Fruit fly (Drosophila melanogaster) whole organism, larva: ENCODE data around the gene CG6569.

ENCODE experiments used
- noc ChIP-seq: fragments of 200-800 bp; sonication (Bioruptor generic); optimal IDR thresholded peaks from 3 replicates; lab custom pipeline; 2019; ENCODE audit warnings: missing biosample characterization, mild to moderate bottlenecking, missing genetic modification characterization, moderate library complexity

The CG6569 gene

DNA sequence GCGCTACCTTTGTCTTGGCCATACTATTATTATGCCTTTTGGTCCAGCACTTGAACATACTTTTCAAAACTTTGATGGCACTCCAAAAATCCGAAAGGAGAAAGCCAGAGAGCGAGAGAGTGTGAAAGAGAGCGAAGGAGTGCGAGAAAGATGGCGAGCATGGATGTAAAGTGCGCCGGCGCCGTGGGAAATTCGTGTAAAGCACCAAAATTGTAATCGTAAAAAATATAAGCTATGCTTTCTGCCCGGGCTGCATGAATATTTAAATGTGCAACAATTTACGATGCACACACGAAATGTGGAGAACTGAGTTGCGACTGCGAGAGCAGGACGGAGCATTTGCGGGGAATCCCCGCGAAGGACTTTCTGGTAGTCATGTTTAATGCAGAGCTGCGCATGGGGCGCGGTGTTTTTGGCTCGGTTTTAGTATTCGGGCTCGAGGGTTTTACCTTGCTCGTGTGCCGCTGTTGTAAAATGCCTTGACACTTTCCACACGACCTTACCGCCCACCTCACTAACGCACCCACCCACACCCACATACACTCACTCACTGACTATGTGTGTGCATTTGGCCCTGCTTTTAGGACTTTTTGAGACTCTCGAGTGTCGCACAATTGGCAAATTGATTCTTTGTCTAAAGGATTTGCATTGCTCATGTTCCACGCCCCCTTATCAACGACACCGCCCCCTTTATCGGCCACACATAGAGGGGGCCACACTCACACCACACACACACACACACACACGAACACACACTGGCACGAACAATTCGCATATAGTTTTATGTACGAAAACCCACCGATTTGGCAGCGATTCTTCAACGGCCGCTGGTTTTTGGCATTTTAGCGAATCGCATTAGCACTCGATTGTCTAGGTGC, 45.8 kb downstream of the CG6569 start:
- no peak for TF ChIP-seq noc
